Fruit fly (Drosophila melanogaster): Measurements from ENCODE around the gene Usp2.

Gene Usp2

dm6 chrX:22455023-22455422 lies 580 bp upstream of the Usp2 start, which contains the start of gene wap:
Gene wap, minus strand, starts transcription at chrX:22455422.
- no peak for TF ChIP-seq toe (GFP tag; optimal IDR thresholded peaks at IDR 0.05)
- no peak for TF ChIP-seq cnc (optimal IDR thresholded peaks at IDR 0.05)
- TF ChIP-seq CG14711 (tag; optimal IDR thresholded peaks at IDR 0.05) = peak; percentile 62

- TF ChIP-seq CG7045 (GFP tag; optimal IDR thresholded peaks at IDR 0.05) (no peak), cic (GFP tag; optimal IDR thresholded peaks at IDR 0.05) (peak; percentile 99), Mnt (GFP tag; optimal IDR thresholded peaks at IDR 0.05) (peak; percentile 77), ovo (GFP tag; optimal IDR thresholded peaks at IDR 0.05) (peak; percentile 50), pad (GFP tag; optimal IDR thresholded peaks at IDR 0.05) (peak; percentile 84), tj (GFP tag; optimal IDR thresholded peaks at IDR 0.05) (peak; percentile 46)
Measured at dm6 chrX:22456180-22456948, 761 bp downstream of the Usp2 start.

dm6 chrX:22461218-22461760 lies 5.7 kb downstream of the Usp2 start:
- no peak for TF ChIP-seq CG1620 (GFP tag; optimal IDR thresholded peaks at IDR 0.05)
- no peak for TF ChIP-seq CG12768 (GFP tag; optimal IDR thresholded peaks at IDR 0.05)
- no peak for TF ChIP-seq Hr96 (GFP tag; optimal IDR thresholded peaks at IDR 0.05)

DNA sequence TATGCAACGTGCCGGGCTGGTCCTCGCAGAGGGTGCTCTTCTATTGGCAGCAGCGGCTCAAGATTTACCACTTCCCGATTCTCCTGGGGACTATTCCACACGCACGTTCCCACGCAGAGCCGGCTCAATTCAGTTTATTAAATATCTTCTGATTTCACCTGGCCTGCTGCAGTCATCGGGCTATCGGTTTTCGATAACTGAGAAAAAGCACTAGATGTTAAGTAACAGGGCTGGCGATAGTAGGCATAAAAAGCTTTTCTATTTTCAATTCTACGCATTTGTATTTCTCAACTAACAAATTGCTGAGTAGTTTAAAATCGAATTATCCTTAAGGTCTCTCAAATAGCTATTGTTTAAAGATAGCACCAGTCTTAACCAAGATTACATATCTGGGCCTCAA lies 16.2 kb downstream of the Usp2 start, which contains the start of gene CG14613:
Gene CG14613 (minus strand): TSS at position 203 of the 400 bp plus-strand sequence.
- no peak for TF ChIP-seq Hr96 (GFP tag; optimal IDR thresholded peaks at IDR 0.05)
- TF ChIP-seq cnc (optimal IDR thresholded peaks at IDR 0.05) = no peak

dm6 chrX:22473520-22473919 lies 17.9 kb downstream of the Usp2 start, which contains the start of gene CG14618:
Gene CG14618, plus strand, starts transcription at chrX:22473698.
- TF ChIP-seq kay (GFP tag; ENCODE audit: borderline replicate concordance) (peak; percentile 11), bab1 (GFP tag; optimal IDR thresholded peaks at IDR 0.05) (no peak)

DNA sequence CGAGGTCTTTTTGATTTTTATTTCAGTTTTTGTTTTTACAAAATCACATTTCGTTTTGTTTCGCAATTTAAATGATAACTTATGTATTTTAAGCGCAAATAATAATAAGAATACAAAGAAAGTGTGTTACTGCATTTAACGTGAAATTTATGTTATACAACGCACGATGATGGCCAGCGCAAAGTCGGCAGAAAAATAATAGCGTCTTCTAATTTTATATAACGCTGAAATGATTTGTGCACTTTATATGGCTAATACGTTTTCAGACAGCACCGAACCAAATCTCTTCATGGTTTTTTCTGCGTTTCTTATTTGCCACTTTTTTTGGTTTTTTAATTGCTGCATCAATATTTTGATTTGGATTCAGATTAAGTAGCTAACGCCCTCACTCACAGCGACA lies 19.3 kb downstream of the Usp2 start:
- TF ChIP-seq CG14711 (tag; optimal IDR thresholded peaks at IDR 0.05) = no peak
- peak; percentile 58 for TF ChIP-seq kay (GFP tag; ENCODE audit: borderline replicate concordance)
- no peak for TF ChIP-seq Crg-1 (GFP tag; optimal IDR thresholded peaks at IDR 0.05)
- no peak for TF ChIP-seq CG1620 (GFP tag; optimal IDR thresholded peaks at IDR 0.05)
- TF ChIP-seq CG7101 (tag; optimal IDR thresholded peaks at IDR 0.05) = no peak

- peak; percentile 25 for TF ChIP-seq bab1 (GFP tag; optimal IDR thresholded peaks at IDR 0.05)
- TF ChIP-seq ovo (GFP tag; optimal IDR thresholded peaks at IDR 0.05) = peak; percentile 1
- TF ChIP-seq Clk (GFP tag; optimal IDR thresholded peaks at IDR 0.05) = no peak
- TF ChIP-seq tj (GFP tag; optimal IDR thresholded peaks at IDR 0.05) = peak; percentile 88
Measured at dm6 chrX:22477689-22478590, 22.3 kb downstream of the Usp2 start.

DNA sequence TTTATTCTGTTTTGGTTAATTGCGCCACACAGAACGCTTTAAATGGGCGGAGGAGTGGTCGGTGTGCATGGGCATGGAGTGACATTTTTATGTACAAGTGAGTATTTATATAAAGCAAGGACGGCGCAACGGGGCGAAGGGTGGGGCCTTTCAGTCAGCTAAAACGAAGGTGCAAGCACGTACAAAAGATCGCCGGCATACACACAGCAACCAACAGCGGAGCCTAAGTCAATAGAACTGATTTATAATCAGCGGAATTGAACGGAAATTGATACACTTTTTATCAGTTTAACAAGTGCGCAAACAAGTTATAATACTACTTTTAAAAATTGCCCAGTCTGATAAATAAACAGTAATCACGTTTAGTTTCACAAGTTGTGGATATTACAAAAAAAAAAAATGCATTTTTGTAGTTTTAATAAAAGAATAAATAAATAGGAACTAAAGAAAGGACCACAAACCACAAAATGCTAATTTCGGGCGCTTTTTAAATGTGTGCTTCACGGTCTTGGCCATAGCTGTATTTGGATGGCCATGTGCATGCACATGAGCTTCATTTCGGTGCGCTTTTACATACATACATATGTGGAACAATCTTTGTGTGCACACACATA lies 23.7 kb downstream of the Usp2 start:
- TF ChIP-seq tj (GFP tag; optimal IDR thresholded peaks at IDR 0.05) (peak; percentile 62), Crg-1 (GFP tag; optimal IDR thresholded peaks at IDR 0.05) (no peak), CG7101 (tag; optimal IDR thresholded peaks at IDR 0.05) (peak; percentile 47), CG14711 (tag; optimal IDR thresholded peaks at IDR 0.05) (peak; percentile 5), Mnt (GFP tag; optimal IDR thresholded peaks at IDR 0.05) (peak; percentile 10), CG11617 (GFP tag; optimal IDR thresholded peaks at IDR 0.05) (peak; percentile 62), CG12768 (GFP tag; optimal IDR thresholded peaks at IDR 0.05) (no peak), ovo (GFP tag; optimal IDR thresholded peaks at IDR 0.05) (peak; percentile 5), bab1 (GFP tag; optimal IDR thresholded peaks at IDR 0.05) (peak; percentile 83), cnc (optimal IDR thresholded peaks at IDR 0.05) (no peak), pad (GFP tag; optimal IDR thresholded peaks at IDR 0.05) (peak; percentile 26)
